Fruit fly (Drosophila melanogaster): ENCODE data around the gene emb.

DNA sequence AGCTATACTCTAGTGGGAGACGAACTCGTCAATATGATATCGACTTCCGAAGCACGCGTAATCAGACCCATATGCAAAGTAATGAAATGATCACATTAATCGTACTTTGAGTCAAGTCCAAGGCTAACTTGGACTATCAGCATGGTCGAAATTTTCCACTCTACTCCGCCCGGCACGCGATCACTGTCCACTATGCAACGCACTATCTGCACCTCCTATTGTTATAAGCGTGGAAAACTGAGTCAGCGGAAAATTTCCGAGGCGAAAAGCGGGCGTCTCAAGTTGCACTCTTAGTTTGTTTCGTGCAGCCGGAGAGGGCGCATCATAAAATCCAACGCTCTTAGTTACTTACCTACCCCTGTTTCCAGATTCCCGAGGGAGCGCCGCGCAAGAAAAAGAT is 17.5 kb upstream of the emb start:
- TF ChIP-seq CG9705 (GFP tag; optimal IDR thresholded peaks at IDR 0.05) (no peak), h (GFP tag; optimal IDR thresholded peaks at IDR 0.05) (no peak), jim (GFP tag; optimal IDR thresholded peaks at IDR 0.05) (no peak), dl (GFP tag; optimal IDR thresholded peaks at IDR 0.05; ENCODE audit: insufficient read depth in 1 of 2, partially characterized antibody in 2 of 2) (no peak), usp (GFP tag; optimal IDR thresholded peaks at IDR 0.05) (no peak), br (GFP tag; optimal IDR thresholded peaks at IDR 0.05) (no peak), Hnf4 (GFP tag; optimal IDR thresholded peaks at IDR 0.05) (no peak), Hr78 (GFP tag; optimal IDR thresholded peaks at IDR 0.05) (no peak), Abd-B (GFP tag; optimal IDR thresholded peaks at IDR 0.05) (no peak), woc (GFP tag; optimal IDR thresholded peaks at IDR 0.05) (no peak), Dif (GFP tag; optimal IDR thresholded peaks at IDR 0.05; ENCODE audit: partially characterized antibody) (no peak), HLH106 (tag; optimal IDR thresholded peaks at IDR 0.05) (no peak), psq (GFP tag; optimal IDR thresholded peaks at IDR 0.05) (no peak)
